Worm (Caenorhabditis elegans) whole organism, L3 larva: ENCODE results near the gene T04B2.8.

Experiments used
- elt-1 ChIP-seq: fragments of 150-350 bp; optimal IDR thresholded peaks from 2 replicates; lab custom pipeline; 2014; ENCODE audit warnings: missing biosample characterization, missing genetic modification characterization
- elt-3 ChIP-seq, 3 experiments: fragments of 150-350 bp in 1 of 3; sonication (generic microtip) in 2 of 3; optimal IDR thresholded peaks; 2 replicates in 2 of 3; 4 replicates in 1 of 3; lab custom pipeline; 2014 to 2017; ENCODE audit warnings: missing biosample characterization in 3 of 3, missing genetic modification characterization in 3 of 3
- jun-1 ChIP-seq: fragments of 150-350 bp; optimal IDR thresholded peaks from 2 replicates; lab custom pipeline; 2014; ENCODE audit warnings: missing biosample characterization, missing genetic modification reagents, missing genetic modification characterization
- nfya-1 ChIP-seq: sonication (generic microtip); optimal IDR thresholded peaks from 2 replicates; lab custom pipeline; 2017; ENCODE audit warnings: missing genetic modification characterization, mild to moderate bottlenecking, missing compliant biosample characterization, antibody characterized with exemption, moderate library complexity; ENCODE audit not compliant: insufficient read depth
- nhr-11 ChIP-seq: fragments of 150-350 bp; optimal IDR thresholded peaks from 2 replicates; lab custom pipeline; 2014; ENCODE audit warnings: missing biosample characterization, missing genetic modification characterization
- nhr-12 ChIP-seq: fragments of 150-350 bp; optimal IDR thresholded peaks from 2 replicates; lab custom pipeline; 2014; ENCODE audit warnings: missing biosample characterization, missing genetic modification characterization
- nhr-25 ChIP-seq: sonication (generic microtip); optimal IDR thresholded peaks from 2 replicates; lab custom pipeline; 2017; ENCODE audit warnings: missing biosample characterization, missing genetic modification characterization
- nhr-28 ChIP-seq: fragments of 150-350 bp; optimal IDR thresholded peaks from 2 replicates; lab custom pipeline; 2014; ENCODE audit warnings: missing biosample characterization, missing genetic modification characterization
- unc-39 ChIP-seq: sonication (generic microtip); optimal IDR thresholded peaks from 4 replicates; lab custom pipeline; 2017; ENCODE audit warnings: missing biosample characterization, missing genetic modification characterization
- unc-62 ChIP-seq: fragments of 150-350 bp; sonication (generic microtip); optimal IDR thresholded peaks from 4 replicates; lab custom pipeline; 2014; ENCODE audit warnings: missing biosample characterization, missing genetic modification reagents, missing genetic modification characterization
- zag-1 ChIP-seq: fragments of 150-350 bp; optimal IDR thresholded peaks from 2 replicates; lab custom pipeline; 2014; ENCODE audit warnings: missing biosample characterization, missing genetic modification characterization

- TF ChIP-seq jun-1 (no peak), nhr-28 (tag; lab: Kevin White, UChicago) (no peak), elt-1 (tag; lab: Kevin White, UChicago) (no peak), nhr-11 (tag; lab: Kevin White, UChicago) (no peak), unc-39 (tag; lab: Kevin White, UChicago) (no peak), nhr-12 (no peak), unc-62 (GFP tag; lab: Kevin White, UChicago) (no peak), elt-3 (tag; optimal IDR thresholded peaks at IDR 0.05; lab: Kevin White, UChicago) (no peak), nhr-25 (tag; lab: Kevin White, UChicago) (no peak), zag-1 (tag; lab: Kevin White, UChicago) (no peak), nfya-1 (tag; lab: Kevin White, UChicago) (no peak)
Measured at ce11 chrIV:10006792-10007191, 44.2 kb downstream of the T04B2.8 start, which contains the start of gene C47E12.13.
